Fruit fly (Drosophila melanogaster): ENCODE results near the gene mRNA-cap.

DNA sequence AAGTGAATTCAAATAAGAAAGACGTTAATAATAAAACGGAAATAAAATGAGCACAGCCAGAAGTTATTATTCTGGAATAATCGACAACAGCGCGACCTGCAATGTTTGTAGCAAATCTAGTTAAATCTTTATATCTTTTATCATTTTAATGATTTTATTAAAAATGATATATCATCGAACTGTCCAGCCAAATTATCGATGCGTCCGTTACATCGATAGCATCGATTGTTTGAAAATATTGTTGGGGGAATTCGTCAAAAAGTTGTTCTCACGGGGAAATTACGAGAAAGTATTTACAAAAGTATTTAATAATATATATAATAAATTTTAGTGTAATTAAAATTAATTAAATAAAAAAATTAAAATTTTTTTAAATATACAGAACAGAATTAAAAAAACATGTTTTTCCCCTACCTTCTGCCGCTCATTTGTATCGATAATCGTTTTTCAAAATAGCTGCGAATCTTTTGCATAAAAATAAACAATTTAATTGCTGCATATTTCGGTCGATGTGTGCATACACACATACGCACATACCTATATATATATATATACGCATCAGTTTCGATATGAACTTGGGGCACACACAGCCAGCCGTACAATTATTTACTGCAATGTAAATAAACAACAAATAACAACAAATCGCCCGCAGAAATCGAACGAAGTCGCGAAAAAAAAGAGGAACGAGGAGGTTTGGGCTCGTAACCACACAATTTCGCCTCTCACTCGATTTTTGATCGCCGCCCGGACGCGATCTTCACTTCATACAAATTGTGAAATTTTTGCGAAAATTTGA lies 517 bp upstream of the mRNA-cap start, which contains the start of gene CG32599:
- TF ChIP-seq fd64A (GFP tag; optimal IDR thresholded peaks at IDR 0.05) (no peak), CG11560 (tag; IDR thresholded peaks at IDR 0.05) (no peak)
